Fruit fly (Drosophila melanogaster): ENCODE data around the gene Pka-R1.
A peak's percentile ranks its signal among the peaks of the same experiment; 100 is the strongest.

Pka-R1 gene

dm6 chr3L:20815666-20816375, at the start of gene Pka-R1, which contains the start of gene CG3618:
TSS of gene Pka-R1 (plus strand) at chr3L:20816118.
TSS of gene CG3618 (minus strand) at chr3L:20816075.
- TF ChIP-seq CG17801 (GFP tag; optimal IDR thresholded peaks at IDR 0.05; ENCODE audit: partially characterized antibody): peak; percentile 67

dm6 chr3L:20767227-20767626, 48.7 kb upstream of the Pka-R1 start:
- TF ChIP-seq CG17801 (GFP tag; optimal IDR thresholded peaks at IDR 0.05; ENCODE audit: partially characterized antibody): no peak

- TF ChIP-seq CG17801 (GFP tag; optimal IDR thresholded peaks at IDR 0.05; ENCODE audit: partially characterized antibody): no peak
Measured at dm6 chr3L:20769350-20769749, 46.6 kb upstream of the Pka-R1 start, which contains the start of the genes CG4074 and CG4186. TSS of gene CG4074 (minus strand) at chr3L:20769500. TSS of gene CG4186 (plus strand) at chr3L:20769586.

dm6 chr3L:20771001-20771890, 44.7 kb upstream of the Pka-R1 start, which contains the start of the genes CG4042 and Pitslre:
TSS of gene CG4042 (minus strand) at chr3L:20771507.
TSS of gene Pitslre (plus strand) at chr3L:20771528.
- no peak for TF ChIP-seq CG17801 (GFP tag; optimal IDR thresholded peaks at IDR 0.05; ENCODE audit: partially characterized antibody)

dm6 chr3L:20771891-20772646, 43.8 kb upstream of the Pka-R1 start:
- TF ChIP-seq CG17801 (GFP tag; optimal IDR thresholded peaks at IDR 0.05; ENCODE audit: partially characterized antibody): peak; percentile 71

- TF ChIP-seq CG17801 (GFP tag; optimal IDR thresholded peaks at IDR 0.05; ENCODE audit: partially characterized antibody): no peak
Measured at dm6 chr3L:20772647-20773015, 43.3 kb upstream of the Pka-R1 start.

- TF ChIP-seq CG17801 (GFP tag; optimal IDR thresholded peaks at IDR 0.05; ENCODE audit: partially characterized antibody): no peak
Measured at dm6 chr3L:20777496-20777895, 38.4 kb upstream of the Pka-R1 start.

- peak; percentile 41 for TF ChIP-seq CG17801 (GFP tag; optimal IDR thresholded peaks at IDR 0.05; ENCODE audit: partially characterized antibody)
Measured at dm6 chr3L:20778224-20779063, 37.5 kb upstream of the Pka-R1 start, which contains the start of the genes Pex16 and Pex14. TSS of gene Pex16 (minus strand) at chr3L:20778264. TSS of gene Pex14 (plus strand) at chr3L:20778799.

dm6 chr3L:20784394-20784793, 31.5 kb upstream of the Pka-R1 start:
- TF ChIP-seq CG17801 (GFP tag; optimal IDR thresholded peaks at IDR 0.05; ENCODE audit: partially characterized antibody): no peak

dm6 chr3L:20784812-20785671, 30.9 kb upstream of the Pka-R1 start:
- no peak for TF ChIP-seq CG17801 (GFP tag; optimal IDR thresholded peaks at IDR 0.05; ENCODE audit: partially characterized antibody)

- peak; percentile 60 for TF ChIP-seq CG17801 (GFP tag; optimal IDR thresholded peaks at IDR 0.05; ENCODE audit: partially characterized antibody)
Measured at dm6 chr3L:20785742-20786427, 30.0 kb upstream of the Pka-R1 start, which contains the start of gene Pcif1. TSS of gene Pcif1 (minus strand) at chr3L:20786197.

dm6 chr3L:20787835-20788380, 28.0 kb upstream of the Pka-R1 start, which contains the start of gene CG11396:
TSS of gene CG11396 (minus strand) at chr3L:20788137.
- TF ChIP-seq CG17801 (GFP tag; optimal IDR thresholded peaks at IDR 0.05; ENCODE audit: partially characterized antibody): peak; percentile 3

Measured in ovary, adult (tissue).